Fruit fly (Drosophila melanogaster) whole organism, embryonic: ENCODE measurements around the gene CG34348.

Experiments
- Adf1 ChIP-seq: fragments of 200-800 bp; sonication (Bioruptor generic); IDR thresholded peaks from 2 replicates; pipeline ENCODE4 v1.3.6; 2022; ENCODE audit warnings: missing biosample characterization, missing genetic modification characterization
- Bgb ChIP-seq: fragments of 200-800 bp; sonication (Bioruptor generic); IDR thresholded peaks from 2 replicates; pipeline ENCODE4 v1.3.6; 2022; ENCODE audit warnings: missing biosample characterization, missing genetic modification characterization; ENCODE audit not compliant: partially characterized antibody
- CG10147 ChIP-seq: fragments of 200-800 bp; sonication (Bioruptor generic); optimal IDR thresholded peaks from 2 replicates; lab custom pipeline; 2019; ENCODE audit warnings: missing biosample characterization, mild to moderate bottlenecking, missing genetic modification characterization, moderate library complexity
- CG10543 ChIP-seq: fragments of 200-800 bp; sonication (Bioruptor generic); optimal IDR thresholded peaks from 3 replicates; lab custom pipeline; 2017; ENCODE audit warnings: missing biosample characterization, mild to moderate bottlenecking, missing genetic modification characterization, moderate library complexity
- CG12071 ChIP-seq: fragments of 200-800 bp; sonication (Bioruptor generic); optimal IDR thresholded peaks from 3 replicates; lab custom pipeline; 2018; ENCODE audit warnings: missing biosample characterization, mild to moderate bottlenecking, missing genetic modification characterization
- CG12391 ChIP-seq: fragments of 200-800 bp; sonication (Bioruptor generic); optimal IDR thresholded peaks from 3 replicates; lab custom pipeline; 2018; ENCODE audit warnings: missing biosample characterization, mild to moderate bottlenecking, missing genetic modification characterization, moderate library complexity
- CG13287 ChIP-seq: fragments of 200-800 bp; sonication (Bioruptor generic); IDR thresholded peaks from 2 replicates; pipeline ENCODE4 v1.3.6; 2022; ENCODE audit warnings: missing biosample characterization, missing genetic modification characterization; ENCODE audit not compliant: partially characterized antibody
- CG14860 ChIP-seq: fragments of 200-800 bp; sonication (Bioruptor generic); IDR thresholded peaks from 3 replicates; pipeline ENCODE4 v1.3.6; 2022; ENCODE audit warnings: missing biosample characterization, missing genetic modification characterization; ENCODE audit not compliant: partially characterized antibody
- CG15696 ChIP-seq: fragments of 200-800 bp; sonication (Bioruptor generic); optimal IDR thresholded peaks from 2 replicates; lab custom pipeline; 2019; ENCODE audit warnings: missing biosample characterization, mild to moderate bottlenecking, missing genetic modification characterization, moderate library complexity
- CG16863 ChIP-seq: fragments of 200-800 bp; sonication (Bioruptor generic); optimal IDR thresholded peaks from 3 replicates; lab custom pipeline; 2016; ENCODE audit warnings: missing biosample characterization, missing genetic modification characterization
- CG34376 ChIP-seq: fragments of 200-800 bp; sonication (Bioruptor generic); optimal IDR thresholded peaks from 2 replicates; lab custom pipeline; 2018; ENCODE audit warnings: missing biosample characterization, mild to moderate bottlenecking, missing genetic modification characterization
- CG6254 ChIP-seq: fragments of 200-800 bp; sonication (Bioruptor generic); optimal IDR thresholded peaks from 3 replicates; lab custom pipeline; 2017; ENCODE audit warnings: mild to moderate bottlenecking, missing biosample characterization, missing genetic modification reagents, missing genetic modification characterization
- CG6791 ChIP-seq: fragments of 200-800 bp; sonication (Bioruptor generic); IDR thresholded peaks from 3 replicates; pipeline ENCODE4 v1.3.6; 2022; ENCODE audit warnings: missing biosample characterization, missing genetic modification characterization; ENCODE audit not compliant: partially characterized antibody
- CG8089 ChIP-seq: fragments of 200-800 bp; sonication (Bioruptor generic); optimal IDR thresholded peaks from 3 replicates; lab custom pipeline; 2016; ENCODE audit warnings: missing biosample characterization, missing genetic modification characterization
- CG8388 ChIP-seq: fragments of 200-800 bp; sonication (Bioruptor generic); optimal IDR thresholded peaks from 2 replicates; lab custom pipeline; 2019; ENCODE audit warnings: missing biosample characterization, mild to moderate bottlenecking, missing genetic modification characterization, moderate library complexity
- CrebB ChIP-seq: fragments of 200-800 bp; sonication (Bioruptor generic); optimal IDR thresholded peaks from 3 replicates; lab custom pipeline; 2018; ENCODE audit warnings: missing biosample characterization, mild to moderate bottlenecking, missing genetic modification characterization
- D19B ChIP-seq: fragments of 200-800 bp; sonication (Bioruptor generic); optimal IDR thresholded peaks from 2 replicates; lab custom pipeline; 2017; ENCODE audit warnings: missing biosample characterization, mild to moderate bottlenecking, missing genetic modification characterization
- Dip3 ChIP-seq: fragments of 200-800 bp; sonication (Bioruptor generic); optimal IDR thresholded peaks from 3 replicates; lab custom pipeline; 2016; ENCODE audit warnings: missing biosample characterization, missing genetic modification characterization
- Dref ChIP-seq: fragments of 200-800 bp; sonication (Bioruptor generic); IDR thresholded peaks from 2 replicates; pipeline ENCODE4 v1.3.6; 2022; ENCODE audit warnings: missing biosample characterization, missing genetic modification characterization
- E2f2 ChIP-seq: fragments of 200-800 bp; sonication (Bioruptor generic); IDR thresholded peaks from 2 replicates; pipeline ENCODE4 v1.3.6; 2022; ENCODE audit warnings: missing biosample characterization, missing genetic modification characterization
- Eip74EF ChIP-seq, 2 experiments: fragments of 200-800 bp in 1 of 2; fragments of >200 bp in 1 of 2; sonication (Bioruptor generic) in 1 of 2; optimal IDR thresholded peaks; 2 replicates each; lab custom pipeline; 2017 to 2019; ENCODE audit warnings: missing biosample characterization in 2 of 2, missing genetic modification characterization in 2 of 2, mild to moderate bottlenecking in 1 of 2, moderate library complexity in 1 of 2
- Ets97D ChIP-seq: fragments of 200-800 bp; sonication (Bioruptor generic); optimal IDR thresholded peaks from 3 replicates; lab custom pipeline; 2016; ENCODE audit warnings: missing biosample characterization, missing genetic modification characterization
- HLH4C ChIP-seq: fragments of 200-800 bp; sonication (Bioruptor generic); IDR thresholded peaks from 3 replicates; pipeline ENCODE4 v1.3.6; 2022; ENCODE audit warnings: missing biosample characterization, missing genetic modification characterization; ENCODE audit not compliant: partially characterized antibody
- MBD-R2 ChIP-seq: fragments of 200-800 bp; sonication (Bioruptor generic); IDR thresholded peaks from 2 replicates; pipeline ENCODE4 v1.3.6; 2022; ENCODE audit warnings: missing biosample characterization, missing genetic modification characterization
- Oaz ChIP-seq: fragments of 200-800 bp; sonication (Bioruptor generic); IDR thresholded peaks from 2 replicates; pipeline ENCODE4 v1.3.6; 2022; ENCODE audit warnings: missing biosample characterization, missing genetic modification characterization
- bbx ChIP-seq: fragments of 200-800 bp; sonication (Bioruptor generic); IDR thresholded peaks from 2 replicates; pipeline ENCODE4 v1.3.6; 2022; ENCODE audit warnings: missing biosample characterization, missing genetic modification characterization; ENCODE audit not compliant: partially characterized antibody
- bsh ChIP-seq, 2 experiments: fragments of 200-800 bp; sonication (Bioruptor generic); optimal IDR thresholded peaks; 2 replicates each; lab custom pipeline; 2017 to 2018; ENCODE audit warnings: mild to moderate bottlenecking in 2 of 2, missing biosample characterization in 2 of 2, missing genetic modification characterization in 2 of 2, moderate library complexity in 1 of 2
- cas ChIP-seq: fragments of 200-800 bp; sonication (Bioruptor generic); IDR thresholded peaks from 2 replicates; pipeline ENCODE4 v1.3.6; 2022; ENCODE audit warnings: missing biosample characterization, missing genetic modification characterization
- da ChIP-seq: fragments of 200-800 bp; sonication (Bioruptor generic); optimal IDR thresholded peaks from 2 replicates; lab custom pipeline; 2016; ENCODE audit warnings: missing biosample characterization, missing genetic modification characterization
- dati ChIP-seq: fragments of 200-800 bp; sonication (Bioruptor generic); IDR thresholded peaks from 2 replicates; pipeline ENCODE4 v1.3.6; 2022; ENCODE audit warnings: missing biosample characterization, missing genetic modification characterization
- en ChIP-seq: fragments of 200-800 bp; sonication (Bioruptor generic); optimal IDR thresholded peaks from 2 replicates; lab custom pipeline; 2016; ENCODE audit warnings: missing biosample characterization, missing genetic modification characterization
- gce ChIP-seq: fragments of 200-800 bp; sonication (Bioruptor generic); IDR thresholded peaks from 3 replicates; pipeline ENCODE4 v1.3.6; 2022; ENCODE audit warnings: missing biosample characterization, missing genetic modification characterization
- hth ChIP-seq: fragments of >200 bp; optimal IDR thresholded peaks from 2 replicates; lab custom pipeline; 2017; ENCODE audit warnings: inconsistent platforms
- ind ChIP-seq: fragments of 200-800 bp; sonication (Bioruptor generic); optimal IDR thresholded peaks from 3 replicates; lab custom pipeline; 2016; ENCODE audit warnings: missing biosample characterization, missing genetic modification characterization
- jing ChIP-seq: fragments of 200-800 bp; sonication (Bioruptor generic); optimal IDR thresholded peaks from 2 replicates; lab custom pipeline; 2018; ENCODE audit warnings: missing biosample characterization, mild to moderate bottlenecking, missing genetic modification characterization
- lab ChIP-seq: fragments of 200-800 bp; sonication (Bioruptor generic); optimal IDR thresholded peaks from 3 replicates; lab custom pipeline; 2017; ENCODE audit warnings: missing biosample characterization, missing genetic modification characterization, mild to moderate bottlenecking, moderate library complexity, missing genetic modification reagents
- lola ChIP-seq, 3 experiments: fragments of >200 bp in 2 of 3; fragments of 200-800 bp in 1 of 3; sonication (Bioruptor generic) in 1 of 3; optimal IDR thresholded peaks; 2 replicates each; lab custom pipeline; 2017 to 2019; ENCODE audit warnings: missing biosample characterization in 3 of 3, missing genetic modification characterization in 3 of 3, mild to moderate bottlenecking in 1 of 3, moderate library complexity in 1 of 3
- lov ChIP-seq, 2 experiments: fragments of 200-800 bp in 1 of 2; fragments of >200 bp in 1 of 2; sonication (Bioruptor generic) in 1 of 2; IDR thresholded peaks in 1 of 2; optimal IDR thresholded peaks in 1 of 2; 2 replicates in 1 of 2; 3 replicates in 1 of 2; pipeline versions ENCODE4 v1.3.6 to Lab custom; 2017 to 2022; ENCODE audit warnings: missing biosample characterization in 1 of 2, missing genetic modification characterization in 1 of 2
- mld ChIP-seq: fragments of 200-800 bp; sonication (Bioruptor generic); IDR thresholded peaks from 3 replicates; pipeline ENCODE4 v1.3.6; 2022; ENCODE audit warnings: missing biosample characterization, missing genetic modification characterization; ENCODE audit not compliant: partially characterized antibody
- nerfin-1 ChIP-seq: fragments of 200-800 bp; sonication (Bioruptor generic); optimal IDR thresholded peaks from 3 replicates; lab custom pipeline; 2019; ENCODE audit warnings: missing biosample characterization, mild to moderate bottlenecking, missing genetic modification characterization, moderate library complexity
- oc ChIP-seq: fragments of 200-800 bp; sonication (Bioruptor generic); optimal IDR thresholded peaks from 2 replicates; lab custom pipeline; 2018; ENCODE audit warnings: missing biosample characterization, mild to moderate bottlenecking, missing genetic modification characterization, moderate library complexity
- pfk ChIP-seq: fragments of 200-800 bp; sonication (Bioruptor generic); optimal IDR thresholded peaks from 2 replicates; lab custom pipeline; 2018; ENCODE audit warnings: missing biosample characterization, mild to moderate bottlenecking, missing genetic modification characterization, moderate library complexity
- sens ChIP-seq: fragments of 200-800 bp; sonication (Bioruptor generic); peaks from one replicate; lab custom pipeline; 2016; ENCODE audit warnings: missing biosample characterization, missing genetic modification characterization
- shn ChIP-seq: fragments of 200-800 bp; sonication (Bioruptor generic); optimal IDR thresholded peaks from 3 replicates; lab custom pipeline; 2016; ENCODE audit warnings: missing biosample characterization, missing genetic modification characterization
- slbo ChIP-seq: fragments of 200-800 bp; sonication (Bioruptor generic); IDR thresholded peaks from 2 replicates; pipeline ENCODE4 v1.3.6; 2022; ENCODE audit warnings: missing biosample characterization, missing genetic modification characterization
- ssp ChIP-seq: fragments of 200-800 bp; sonication (Bioruptor generic); IDR thresholded peaks from 2 replicates; pipeline ENCODE4 v1.3.6; 2022; ENCODE audit warnings: missing biosample characterization, missing genetic modification characterization
- tll ChIP-seq, 2 experiments: fragments of 200-800 bp in 1 of 2; fragments of >200 bp in 1 of 2; sonication (Bioruptor generic) in 1 of 2; optimal IDR thresholded peaks; 2 replicates each; lab custom pipeline; 2017 to 2019; ENCODE audit warnings: missing biosample characterization in 2 of 2, missing genetic modification characterization in 2 of 2, mild to moderate bottlenecking in 1 of 2, moderate library complexity in 1 of 2
- wdn ChIP-seq: fragments of 200-800 bp; sonication (Bioruptor generic); IDR thresholded peaks from 2 replicates; pipeline ENCODE4 v1.3.6; 2022; ENCODE audit warnings: missing biosample characterization, missing genetic modification characterization

CG34348 gene

dm6 chrX:11367783-11368509, 28.3 kb downstream of the CG34348 start, which contains the start of the genes hop and Tim8 (continued):
- TF ChIP-seq Ets97D (GFP tag; lab: Kevin White, UChicago), result peak; percentile 52
- no peak for TF ChIP-seq lab (GFP tag; lab: Kevin White, UChicago)
- no peak for TF ChIP-seq lov (optimal IDR thresholded peaks at IDR 0.05; lab: Kevin White, UChicago)
- TF ChIP-seq lov (GFP tag; IDR thresholded peaks at IDR 0.05; lab: Robert Waterston, UW), result no peak
- TF ChIP-seq da (GFP tag; lab: Kevin White, UChicago), result no peak
- TF ChIP-seq CG13287 (GFP tag; lab: Robert Waterston, UW), result peak; percentile 86
- no peak for TF ChIP-seq Dip3 (GFP tag; lab: Kevin White, UChicago)
- TF ChIP-seq tll (GFP tag; optimal IDR thresholded peaks at IDR 0.05; lab: Kevin White, UChicago), result no peak
- no peak for TF ChIP-seq shn (GFP tag; lab: Kevin White, UChicago)
- peak in 1 of 3 experiments; percentile 5 for TF ChIP-seq lola (GFP tag; optimal IDR thresholded peaks at IDR 0.05; lab: Kevin White, UChicago)
- peak; percentile 10 for TF ChIP-seq CG12391 (tag; lab: Kevin White, UChicago)
- TF ChIP-seq CG10543 (GFP tag; lab: Kevin White, UChicago), result no peak
- no peak for TF ChIP-seq CG12071 (GFP tag; lab: Kevin White, UChicago)
- TF ChIP-seq en (GFP tag; lab: Kevin White, UChicago), result no peak
- TF ChIP-seq cas (GFP tag; lab: Robert Waterston, UW), result no peak
- TF ChIP-seq nerfin-1, result no peak
- TF ChIP-seq CG15696 (tag; lab: Kevin White, UChicago), result no peak
- TF ChIP-seq MBD-R2 (GFP tag; lab: Robert Waterston, UW), result peak; percentile 24; the same call in 1 of the 2 replicates
- no peak for TF ChIP-seq CG6254 (GFP tag; lab: Kevin White, UChicago)
- no peak for TF ChIP-seq CG8089 (GFP tag; lab: Kevin White, UChicago)
- TF ChIP-seq sens (GFP tag; lab: Kevin White, UChicago), result peak; percentile 71
- no peak for TF ChIP-seq Adf1 (GFP tag; lab: Robert Waterston, UW)
- no peak for TF ChIP-seq pfk (GFP tag; lab: Kevin White, UChicago)
- no peak for TF ChIP-seq CG34376
- no peak for TF ChIP-seq D19B (GFP tag; lab: Kevin White, UChicago)
- no peak for TF ChIP-seq CrebB (tag; lab: Kevin White, UChicago)
- TF ChIP-seq slbo (GFP tag; lab: Robert Waterston, UW), result no peak
- TF ChIP-seq CG16863 (GFP tag; lab: Kevin White, UChicago), result no peak
- TF ChIP-seq Bgb (GFP tag; lab: Robert Waterston, UW), result peak; percentile 90
- TF ChIP-seq E2f2, result peak; percentile 52
- peak; percentile 86 for TF ChIP-seq bbx
- TF ChIP-seq mld, result peak; percentile 85
- peak; percentile 86 for TF ChIP-seq CG6791 (GFP tag; lab: Robert Waterston, UW)
- TF ChIP-seq oc (tag; lab: Kevin White, UChicago), result no peak
- no peak for TF ChIP-seq hth (lab: Kevin White, UChicago)
- TF ChIP-seq jing, result no peak
- TF ChIP-seq Eip74EF (GFP tag; optimal IDR thresholded peaks at IDR 0.05; lab: Kevin White, UChicago), result no peak
- no peak for TF ChIP-seq dati (GFP tag; lab: Robert Waterston, UW)
- no peak for TF ChIP-seq bsh (GFP tag; optimal IDR thresholded peaks at IDR 0.05; lab: Kevin White, UChicago)
- no peak for TF ChIP-seq ssp (GFP tag; lab: Robert Waterston, UW)
- TF ChIP-seq CG10147 (GFP tag; lab: Kevin White, UChicago), result peak; percentile 17
- TF ChIP-seq Dref (GFP tag; lab: Robert Waterston, UW), result peak; percentile 94
- TF ChIP-seq HLH4C, result peak; percentile 97
- peak; percentile 92 for TF ChIP-seq CG14860
- TF ChIP-seq gce (GFP tag; lab: Robert Waterston, UW), result no peak
- TF ChIP-seq ind, result no peak
- TF ChIP-seq wdn (GFP tag; lab: Robert Waterston, UW), result no peak
- no peak for TF ChIP-seq Oaz (GFP tag; lab: Robert Waterston, UW)
- no peak for TF ChIP-seq CG8388 (GFP tag; lab: Kevin White, UChicago)
